Worm (Caenorhabditis elegans) whole organism, late embryonic: ENCODE results near the gene C53D6.10.

Experiments used
- C08G9.2 ChIP-seq: sonication (generic microtip); optimal IDR thresholded peaks from 2 replicates; lab custom pipeline; 2016; ENCODE audit warnings: mild to moderate bottlenecking, missing genetic modification characterization, moderate library complexity, missing compliant biosample characterization
- F13H6.1 ChIP-seq: sonication (generic microtip); optimal IDR thresholded peaks from 2 replicates; lab custom pipeline; 2016; ENCODE audit warnings: missing genetic modification characterization, missing compliant biosample characterization
- Y22D7AL.16 ChIP-seq: sonication (generic microtip); optimal IDR thresholded peaks from 2 replicates; lab custom pipeline; 2016; ENCODE audit warnings: missing genetic modification characterization, missing compliant biosample characterization
- ceh-14 ChIP-seq: sonication (generic microtip); optimal IDR thresholded peaks from 2 replicates; lab custom pipeline; 2016; ENCODE audit warnings: missing genotype, missing genetic modification characterization, missing compliant biosample characterization
- ceh-19 ChIP-seq: fragments of 200-800 bp; sonication (Bioruptor generic); optimal IDR thresholded peaks from 2 replicates; lab custom pipeline; 2018; ENCODE audit warnings: mild to moderate bottlenecking, missing genetic modification characterization, missing compliant biosample characterization
- ceh-22 ChIP-seq: sonication (generic microtip); optimal IDR thresholded peaks from 2 replicates; lab custom pipeline; 2017; ENCODE audit warnings: missing biosample characterization, missing genetic modification characterization
- ceh-34 ChIP-seq: sonication (generic microtip); optimal IDR thresholded peaks from 2 replicates; lab custom pipeline; 2016; ENCODE audit warnings: mild to moderate bottlenecking, missing genetic modification characterization, missing compliant biosample characterization
- ceh-48 ChIP-seq: sonication (generic microtip); optimal IDR thresholded peaks from 2 replicates; lab custom pipeline; 2016; ENCODE audit warnings: missing genetic modification characterization, inconsistent platforms, missing compliant biosample characterization
- ceh-6 ChIP-seq: fragments of 200-800 bp; sonication (Bioruptor generic); optimal IDR thresholded peaks from 2 replicates; lab custom pipeline; 2018; ENCODE audit warnings: mild to moderate bottlenecking, missing genetic modification characterization, missing compliant biosample characterization
- che-1 ChIP-seq: sonication (generic microtip); optimal IDR thresholded peaks from 2 replicates; lab custom pipeline; 2016; ENCODE audit warnings: mild to moderate bottlenecking, missing genetic modification characterization, missing compliant biosample characterization
- dve-1 ChIP-seq: sonication (generic microtip); optimal IDR thresholded peaks from 2 replicates; lab custom pipeline; 2017; ENCODE audit warnings: antibody characterized with exemption, mild to moderate bottlenecking, missing genetic modification characterization, missing compliant biosample characterization
- elt-4 ChIP-seq: sonication (generic microtip); optimal IDR thresholded peaks from 2 replicates; lab custom pipeline; 2016; ENCODE audit warnings: missing genetic modification characterization, missing compliant biosample characterization
- ets-4 ChIP-seq: sonication (generic microtip); optimal IDR thresholded peaks from 2 replicates; lab custom pipeline; 2016; ENCODE audit warnings: missing genetic modification characterization, missing compliant biosample characterization
- eyg-1 ChIP-seq: sonication (generic microtip); optimal IDR thresholded peaks from 2 replicates; lab custom pipeline; 2016; ENCODE audit warnings: missing genotype, missing genetic modification characterization, missing compliant biosample characterization
- fax-1 ChIP-seq: sonication (generic microtip); optimal IDR thresholded peaks from 2 replicates; lab custom pipeline; 2016; ENCODE audit warnings: missing genotype, missing genetic modification characterization, missing compliant biosample characterization
- gmeb-2 ChIP-seq: sonication (generic microtip); optimal IDR thresholded peaks from 2 replicates; lab custom pipeline; 2016; ENCODE audit warnings: missing genetic modification characterization, inconsistent platforms, missing compliant biosample characterization
- hlh-13 ChIP-seq: fragments of 200-800 bp; sonication (Bioruptor generic); optimal IDR thresholded peaks from 2 replicates; lab custom pipeline; 2018; ENCODE audit warnings: mild to moderate bottlenecking, missing genetic modification characterization, missing compliant biosample characterization
- hlh-6 ChIP-seq: sonication (generic microtip); optimal IDR thresholded peaks from 2 replicates; lab custom pipeline; 2016; ENCODE audit warnings: missing genotype, missing genetic modification characterization, missing compliant biosample characterization
- hlh-8 ChIP-seq: sonication (generic microtip); optimal IDR thresholded peaks from 2 replicates; lab custom pipeline; 2016; ENCODE audit warnings: missing genotype, missing genetic modification characterization, missing compliant biosample characterization
- lim-6 ChIP-seq: sonication (generic microtip); optimal IDR thresholded peaks from 2 replicates; lab custom pipeline; 2016; ENCODE audit warnings: missing genetic modification characterization, missing compliant biosample characterization
- lin-11 ChIP-seq: fragments of 200-800 bp; sonication (Bioruptor generic); optimal IDR thresholded peaks from 2 replicates; lab custom pipeline; 2018; ENCODE audit warnings: mild to moderate bottlenecking, missing genetic modification characterization, missing compliant biosample characterization
- nhr-11 ChIP-seq: fragments of 150-350 bp; optimal IDR thresholded peaks from 2 replicates; lab custom pipeline; 2014; ENCODE audit warnings: missing biosample characterization, missing genetic modification characterization
- nhr-232 ChIP-seq: sonication (generic microtip); optimal IDR thresholded peaks from 2 replicates; lab custom pipeline; 2016; ENCODE audit warnings: missing genetic modification characterization, missing compliant biosample characterization
- npax-4 ChIP-seq: sonication (generic microtip); optimal IDR thresholded peaks from 2 replicates; lab custom pipeline; 2016; ENCODE audit warnings: missing genetic modification characterization, missing compliant biosample characterization
- pag-3 ChIP-seq: sonication (generic microtip); optimal IDR thresholded peaks from 2 replicates; lab custom pipeline; 2016; ENCODE audit warnings: missing compliant biosample characterization, missing genetic modification characterization, borderline replicate concordance
- pat-9 ChIP-seq: fragments of 200-800 bp; sonication (Bioruptor generic); optimal IDR thresholded peaks from 2 replicates; lab custom pipeline; 2018; ENCODE audit warnings: mild to moderate bottlenecking, missing genetic modification characterization, moderate library complexity, missing compliant biosample characterization
- pros-1 ChIP-seq: fragments of 150-350 bp; optimal IDR thresholded peaks from 2 replicates; lab custom pipeline; 2014; ENCODE audit warnings: missing biosample characterization, missing genetic modification reagents, missing genetic modification characterization
- ref-2 ChIP-seq: sonication (generic microtip); optimal IDR thresholded peaks from 2 replicates; lab custom pipeline; 2016; ENCODE audit warnings: missing genetic modification characterization, missing compliant biosample characterization
- rnt-1 ChIP-seq: sonication (generic microtip); optimal IDR thresholded peaks from 2 replicates; lab custom pipeline; 2016; ENCODE audit warnings: missing genetic modification characterization, missing compliant biosample characterization
- sdc-2 ChIP-seq: sonication (generic microtip); optimal IDR thresholded peaks from 2 replicates; lab custom pipeline; 2016; ENCODE audit warnings: missing genotype, missing genetic modification characterization, missing compliant biosample characterization
- sox-2 ChIP-seq: fragments of 200-800 bp; sonication (Bioruptor generic); IDR thresholded peaks from 2 replicates; pipeline ENCODE4 v1.3.6; 2022; ENCODE audit warnings: missing genetic modification reagents, missing genetic modification characterization, missing compliant biosample characterization
- sox-4 ChIP-seq: sonication (generic microtip); optimal IDR thresholded peaks from 2 replicates; lab custom pipeline; 2017; ENCODE audit warnings: mild to moderate bottlenecking, missing genetic modification characterization, inconsistent platforms, missing compliant biosample characterization
- tbx-7 ChIP-seq: sonication (generic microtip); optimal IDR thresholded peaks from 2 replicates; lab custom pipeline; 2016; ENCODE audit warnings: missing genotype, missing genetic modification characterization, missing compliant biosample characterization
- ttx-3 ChIP-seq: sonication (generic microtip); optimal IDR thresholded peaks from 2 replicates; lab custom pipeline; 2016; ENCODE audit warnings: missing genetic modification reagents, missing genetic modification characterization, missing compliant biosample characterization
- unc-55 ChIP-seq: sonication (generic microtip); optimal IDR thresholded peaks from 2 replicates; lab custom pipeline; 2017; ENCODE audit warnings: missing biosample characterization, missing genetic modification reagents, missing genetic modification characterization
- unc-86 ChIP-seq: sonication (generic microtip); optimal IDR thresholded peaks from 2 replicates; lab custom pipeline; 2016; ENCODE audit warnings: missing genetic modification characterization, missing compliant biosample characterization
- ztf-16 ChIP-seq: sonication (generic microtip); optimal IDR thresholded peaks from 2 replicates; lab custom pipeline; 2017; ENCODE audit warnings: missing genetic modification characterization, missing compliant biosample characterization

C53D6.10 gene

ce11 chrIV:9020840-9021239, 13.4 kb downstream of the C53D6.10 start, which contains the start of gene C53D6.4:
Gene C53D6.4 (minus strand): TSS chrIV:9020940.
- TF ChIP-seq gmeb-2 (tag; lab: Kevin White, UChicago) (no peak), hlh-6 (tag; lab: Kevin White, UChicago) (no peak), pag-3 (tag; lab: Kevin White, UChicago) (no peak), fax-1 (tag; lab: Kevin White, UChicago) (no peak), nhr-11 (tag; lab: Kevin White, UChicago) (no peak), F13H6.1 (no peak), Y22D7AL.16 (tag; lab: Kevin White, UChicago) (no peak), lin-11 (tag; lab: Kevin White, UChicago) (no peak), sox-2 (no peak), ceh-34 (no peak), che-1 (no peak), unc-86 (tag; lab: Kevin White, UChicago) (no peak)

DNA sequence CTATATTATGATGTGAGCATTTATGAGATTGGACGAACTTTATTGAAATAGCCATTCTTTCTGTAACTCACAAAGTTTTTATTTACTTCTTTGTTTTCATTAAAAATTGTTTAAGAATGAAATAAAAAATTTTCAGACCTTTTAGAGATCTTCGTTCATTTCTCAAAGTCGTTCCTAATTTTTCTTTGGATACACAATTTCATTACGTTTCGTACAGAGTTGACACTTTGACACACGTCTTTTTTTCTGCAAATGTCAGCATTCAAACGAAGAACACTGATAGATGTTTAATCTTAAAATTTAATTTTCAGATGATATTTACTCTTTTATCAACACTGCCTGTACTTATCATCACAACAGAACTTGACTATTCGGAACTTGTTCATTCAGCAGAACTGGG, 17.8 kb downstream of the C53D6.10 start, which contains the start of gene acc-2:
Gene acc-2 (plus strand): TSS at position 301 of the 400 bp plus-strand sequence.
- no peak for TF ChIP-seq nhr-11 (tag; lab: Kevin White, UChicago)
- TF ChIP-seq tbx-7, result no peak
- TF ChIP-seq ceh-6 (GFP tag; lab: Kevin White, UChicago), result no peak
- TF ChIP-seq ets-4 (tag; lab: Kevin White, UChicago), result no peak
- TF ChIP-seq hlh-13 (GFP tag; lab: Kevin White, UChicago), result no peak
- TF ChIP-seq F13H6.1, result no peak
- TF ChIP-seq C08G9.2 (tag; lab: Kevin White, UChicago), result no peak

DNA sequence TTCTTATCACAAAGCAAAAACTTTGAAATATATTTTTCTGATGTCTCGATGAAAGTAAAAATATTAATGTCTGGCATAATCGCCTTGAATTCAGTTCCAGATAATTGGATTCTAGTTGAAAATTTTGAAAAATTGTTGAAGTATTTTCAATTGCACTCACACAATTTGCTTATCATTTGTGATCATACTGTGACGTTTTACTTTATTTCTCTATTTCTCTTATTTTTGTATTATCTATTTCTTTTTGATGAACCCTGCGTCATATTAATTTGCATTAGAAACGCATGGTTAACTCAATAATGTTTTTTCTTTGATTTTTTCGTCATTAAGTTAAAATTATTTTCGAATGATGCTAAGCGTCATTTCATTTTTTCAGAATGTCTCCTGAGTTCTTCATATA, 24.0 kb downstream of the C53D6.10 start, which contains the start of gene C53D6.11:
Gene C53D6.11 (plus strand): TSS at position 328 of the 400 bp plus-strand sequence.
- no peak for TF ChIP-seq hlh-8 (tag; lab: Kevin White, UChicago)
- no peak for TF ChIP-seq tbx-7
- TF ChIP-seq ceh-14 (tag; lab: Kevin White, UChicago), result no peak
- no peak for TF ChIP-seq ztf-16 (tag; lab: Kevin White, UChicago)
- TF ChIP-seq elt-4 (tag; lab: Kevin White, UChicago), result no peak
- no peak for TF ChIP-seq nhr-232 (tag; lab: Kevin White, UChicago)
- TF ChIP-seq ref-2 (tag; lab: Kevin White, UChicago), result no peak
- no peak for TF ChIP-seq ceh-19
- no peak for TF ChIP-seq ceh-6 (GFP tag; lab: Kevin White, UChicago)
- no peak for TF ChIP-seq ttx-3
- TF ChIP-seq ceh-48, result no peak
- TF ChIP-seq sdc-2 (tag; lab: Kevin White, UChicago), result no peak
- TF ChIP-seq hlh-13 (GFP tag; lab: Kevin White, UChicago), result no peak
- TF ChIP-seq ets-4 (tag; lab: Kevin White, UChicago), result no peak
- no peak for TF ChIP-seq fax-1 (tag; lab: Kevin White, UChicago)
- no peak for TF ChIP-seq sox-4 (tag; lab: Kevin White, UChicago)
- TF ChIP-seq eyg-1 (tag; lab: Kevin White, UChicago), result no peak
- TF ChIP-seq ceh-34, result no peak

DNA sequence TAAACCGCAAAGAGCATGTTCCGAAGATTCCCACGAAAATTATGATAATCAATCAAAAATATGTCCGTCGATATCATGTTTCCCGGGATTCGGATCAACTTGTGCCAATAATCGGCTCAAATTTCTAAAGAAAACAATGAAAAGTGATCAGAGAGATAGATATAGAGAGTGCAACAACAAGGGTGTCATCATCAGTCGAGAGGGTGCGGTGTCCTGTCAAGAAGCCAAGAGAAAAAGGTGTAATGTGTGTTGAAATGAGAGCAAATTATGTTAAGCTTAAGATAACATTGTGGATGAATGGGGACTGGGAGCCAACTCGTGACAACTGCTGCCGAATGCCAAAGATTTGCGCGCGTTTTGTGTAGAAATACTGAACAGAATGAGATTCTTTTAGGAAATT, 26.3 kb downstream of the C53D6.10 start:
- TF ChIP-seq unc-55 (GFP tag; lab: Kevin White, UChicago), result peak; percentile 69
- TF ChIP-seq F13H6.1, result no peak
- peak; percentile 74 for TF ChIP-seq ceh-34
- no peak for TF ChIP-seq ztf-16 (tag; lab: Kevin White, UChicago)
- TF ChIP-seq rnt-1 (tag; lab: Kevin White, UChicago), result peak; percentile 51

DNA sequence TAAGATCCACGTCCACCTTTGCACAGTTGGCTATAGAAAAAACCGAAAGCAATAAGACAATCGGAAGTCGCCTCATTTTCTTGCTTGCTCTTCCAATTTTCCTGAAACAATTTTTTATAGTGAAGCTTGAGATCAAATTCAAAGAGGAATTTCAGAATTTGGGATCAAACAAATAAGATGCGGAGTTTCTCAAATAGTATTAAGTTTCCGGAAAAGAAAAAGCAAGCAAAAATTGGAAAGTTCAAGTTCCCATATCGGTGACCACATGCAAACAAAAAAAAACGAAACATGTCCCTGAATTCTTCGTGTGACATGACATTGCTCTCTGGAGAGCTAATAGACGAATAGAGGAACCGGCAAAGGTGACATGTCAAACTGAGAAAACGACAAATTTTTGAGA, 28.9 kb downstream of the C53D6.10 start, which contains the start of gene unc-129:
Gene unc-129 (minus strand): TSS at position 101 of the 400 bp plus-strand sequence.
- TF ChIP-seq pros-1 (tag; lab: Kevin White, UChicago) (no peak), npax-4 (tag; lab: Kevin White, UChicago) (no peak), dve-1 (tag; lab: Kevin White, UChicago) (no peak), lim-6 (no peak), pat-9 (tag; lab: Kevin White, UChicago) (no peak), ceh-22 (tag; lab: Kevin White, UChicago) (no peak), tbx-7 (no peak)
